Fruit fly (Drosophila melanogaster): ENCODE results near the gene CG12112.

DNA sequence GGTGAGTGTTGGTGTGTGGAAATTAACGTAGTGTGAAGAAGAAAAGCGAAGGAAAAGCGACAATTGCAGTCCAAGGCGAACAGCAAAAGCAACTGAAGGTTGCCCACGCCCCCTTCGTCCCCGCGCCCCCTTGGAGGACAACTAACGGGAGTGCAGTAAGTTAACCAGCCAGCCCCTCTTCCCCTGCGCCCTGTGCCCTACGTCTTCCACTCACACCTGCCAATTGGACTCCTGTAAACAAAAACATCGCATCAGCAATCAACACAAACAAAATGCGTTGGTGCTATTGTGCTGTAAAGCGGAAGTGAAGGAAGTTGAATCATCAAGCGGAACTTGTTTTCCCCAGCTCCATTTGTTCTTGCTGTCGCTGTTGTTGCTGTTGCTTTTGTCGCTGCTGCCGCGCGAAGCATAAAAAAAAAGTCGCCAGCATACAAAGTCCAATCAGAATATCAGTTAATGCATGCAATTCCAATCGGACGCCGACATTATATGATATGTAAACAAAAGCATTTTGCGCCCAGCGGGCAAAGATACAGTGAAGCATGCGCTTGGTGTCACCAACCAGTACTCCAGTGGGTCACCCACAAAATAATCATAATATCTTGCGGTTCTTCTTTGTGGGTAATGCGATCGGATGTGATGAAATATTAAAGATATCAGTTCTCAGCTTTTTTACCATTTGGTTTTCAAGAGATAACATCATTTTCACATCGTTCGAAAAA, 32.6 kb upstream of the CG12112 start:
- TF ChIP-seq usp (GFP tag; optimal IDR thresholded peaks at IDR 0.05) (no peak), psq (optimal IDR thresholded peaks at IDR 0.05) (no peak)
